Worm (Caenorhabditis elegans): Measurements from ENCODE around the gene C29F9.12.
A peak's percentile ranks its signal among the peaks of the same experiment; 100 is the strongest.

C29F9.12 gene

DNA sequence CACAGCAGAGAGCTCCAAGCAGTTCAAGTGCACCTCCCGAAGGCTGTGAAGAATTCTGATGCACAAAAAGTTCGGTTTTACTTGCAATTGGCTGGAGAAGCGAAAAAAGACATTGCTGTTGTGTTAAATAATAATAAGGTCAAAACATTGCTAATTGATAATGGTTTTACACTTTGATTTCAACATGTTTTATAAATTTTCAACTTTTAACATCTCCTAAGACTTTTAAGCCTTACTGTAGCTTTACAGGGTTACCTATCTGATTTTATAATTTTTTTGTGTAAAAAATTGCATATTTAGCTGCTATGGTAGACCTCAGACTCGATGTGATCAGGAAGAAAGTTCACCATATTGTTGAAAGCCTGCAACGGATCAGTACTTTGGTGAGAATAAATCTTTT is 12.4 kb upstream of the C29F9.12 start, which contains the start of gene pals-25:
pals-25 (plus strand) TSS at position 301 of the 400 bp plus-strand sequence.
- no peak for TF ChIP-seq lin-32 (GFP tag; optimal IDR thresholded peaks at IDR 0.05)
- no peak for TF ChIP-seq hlh-1 (tag; optimal IDR thresholded peaks at IDR 0.05)
- no peak for TF ChIP-seq elt-3 (tag; optimal IDR thresholded peaks at IDR 0.05)
- no peak for TF ChIP-seq zip-8 (tag; optimal IDR thresholded peaks at IDR 0.05)
- no peak for TF ChIP-seq pha-4 (tag; optimal IDR thresholded peaks at IDR 0.05)
- TF ChIP-seq unc-120 (tag; optimal IDR thresholded peaks at IDR 0.05; ENCODE audit: poor library complexity, severe bottlenecking): no peak
- TF ChIP-seq lsy-2 (tag; optimal IDR thresholded peaks at IDR 0.05): no peak
- no peak for TF ChIP-seq M03D4.4 (tag; optimal IDR thresholded peaks at IDR 0.05)
- no peak for TF ChIP-seq snpc-4 (tag; optimal IDR thresholded peaks at IDR 0.05)
- TF ChIP-seq ham-2 (GFP tag; optimal IDR thresholded peaks at IDR 0.05): no peak
- no peak for TF ChIP-seq ceh-83 (GFP tag; optimal IDR thresholded peaks at IDR 0.05)

DNA sequence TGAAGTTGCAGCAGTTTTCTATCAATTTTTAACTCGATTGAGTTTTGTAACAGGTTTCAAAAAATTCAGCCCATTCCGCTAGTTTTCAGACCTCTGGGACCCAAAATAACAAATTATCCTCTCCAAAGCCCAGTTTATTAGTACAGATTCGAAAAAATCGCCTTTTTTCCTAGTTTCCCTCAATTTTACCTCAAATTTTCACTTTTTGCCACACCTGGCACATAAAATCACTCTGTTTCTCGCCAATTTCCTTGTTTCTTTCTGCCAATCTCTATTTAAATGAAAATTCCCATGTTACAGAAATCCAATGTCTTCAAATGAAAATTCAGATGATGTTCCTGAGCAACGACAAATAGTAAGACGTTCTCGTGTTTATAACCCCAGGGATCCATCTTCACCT is 10.3 kb upstream of the C29F9.12 start, which contains the start of gene pals-22:
pals-22 (plus strand) TSS at position 301 of the 400 bp plus-strand sequence.
- TF ChIP-seq lsy-2 (tag; optimal IDR thresholded peaks at IDR 0.05): no peak

DNA sequence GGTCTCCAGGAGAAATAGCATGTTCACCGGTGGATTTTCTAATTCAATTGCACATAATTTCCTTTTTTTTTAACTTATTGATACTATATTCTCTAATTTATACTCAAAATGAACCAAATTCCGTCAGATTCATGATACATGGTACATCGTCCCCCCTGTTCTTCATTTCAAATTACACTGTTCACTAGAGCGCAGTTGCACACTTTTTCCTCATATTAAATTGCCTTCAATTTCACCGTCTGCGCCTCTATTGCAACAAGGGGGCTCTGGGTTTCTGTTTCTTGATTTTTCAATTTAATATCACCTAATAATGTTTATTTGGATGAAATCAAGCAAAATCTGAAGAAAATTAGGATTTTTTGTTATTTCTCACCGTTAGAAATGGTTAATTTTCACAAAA is 9.8 kb upstream of the C29F9.12 start:
- TF ChIP-seq ces-1 (GFP tag; optimal IDR thresholded peaks at IDR 0.05) (peak; percentile 96), unc-39 (tag; optimal IDR thresholded peaks at IDR 0.05) (no peak), pha-4 (tag; optimal IDR thresholded peaks at IDR 0.05) (peak; percentile 52), nhr-237 (tag; optimal IDR thresholded peaks at IDR 0.05) (peak; percentile 11), mep-1 (tag; optimal IDR thresholded peaks at IDR 0.05) (peak; percentile 45), lsy-2 (tag; optimal IDR thresholded peaks at IDR 0.05) (peak; percentile 34), bed-3 (GFP tag; optimal IDR thresholded peaks at IDR 0.05) (no peak), unc-120 (tag; optimal IDR thresholded peaks at IDR 0.05; ENCODE audit: poor library complexity, severe bottlenecking) (peak; percentile 3), ceh-43 (GFP tag; optimal IDR thresholded peaks at IDR 0.05) (no peak), mab-5 (tag; optimal IDR thresholded peaks at IDR 0.05) (peak; percentile 39)

DNA sequence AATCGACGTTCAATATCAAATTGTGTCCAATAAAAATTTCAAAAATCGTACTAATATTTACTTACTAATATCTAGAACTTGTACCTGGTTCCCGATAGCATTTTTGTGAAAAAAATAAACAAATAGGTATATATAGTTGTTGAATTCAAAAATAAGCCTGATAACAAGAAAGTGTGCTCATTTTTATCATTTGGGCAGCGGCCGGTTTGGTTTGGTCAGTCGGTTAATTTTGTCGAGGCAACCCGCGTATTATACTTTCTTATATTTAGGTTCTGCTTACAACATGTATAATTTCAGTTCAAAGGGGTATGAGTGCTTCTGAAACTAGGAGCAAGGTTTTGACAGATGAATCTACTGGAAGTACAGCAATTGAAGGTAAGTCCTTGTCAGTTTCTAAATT is 8.8 kb upstream of the C29F9.12 start, which contains the start of the genes nhr-280 and C29F9.2:
nhr-280 (minus strand) TSS at position 101 of the 400 bp plus-strand sequence.
C29F9.2 (plus strand) TSS at position 298 of the 400 bp plus-strand sequence.
- TF ChIP-seq drap-1 (GFP tag; optimal IDR thresholded peaks at IDR 0.05): no peak

DNA sequence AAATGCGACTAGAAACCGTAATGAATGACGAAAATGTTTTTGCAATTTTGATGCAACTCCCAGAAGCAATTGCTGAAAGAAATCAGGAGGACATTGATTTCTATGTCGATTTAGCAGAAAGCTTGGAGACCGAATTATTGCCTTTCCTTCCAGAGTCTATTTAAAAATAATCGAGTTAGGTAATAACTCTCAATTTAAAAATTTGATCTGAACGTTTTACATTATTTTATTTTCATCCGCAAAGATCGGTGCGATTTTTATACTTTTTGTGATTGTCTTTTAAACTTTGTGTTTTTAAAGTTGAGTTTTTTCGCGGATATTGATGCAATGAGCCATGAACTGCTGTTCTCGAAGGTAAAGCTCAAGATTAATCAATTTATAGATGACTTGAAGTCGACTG is 2.6 kb upstream of the C29F9.12 start, which contains the start of gene pals-23:
pals-23 (plus strand) TSS at position 301 of the 400 bp plus-strand sequence.
- TF ChIP-seq zip-8 (tag; optimal IDR thresholded peaks at IDR 0.05) (no peak), lsy-2 (tag; optimal IDR thresholded peaks at IDR 0.05) (no peak), ceh-39 (tag; optimal IDR thresholded peaks at IDR 0.05) (no peak), nhr-12 (tag; optimal IDR thresholded peaks at IDR 0.05) (no peak), cnd-1 (tag; optimal IDR thresholded peaks at IDR 0.05) (no peak), mab-5 (tag; optimal IDR thresholded peaks at IDR 0.05) (no peak), lin-13 (tag; optimal IDR thresholded peaks at IDR 0.05) (no peak), bed-3 (GFP tag; optimal IDR thresholded peaks at IDR 0.05) (no peak), lin-32 (GFP tag; optimal IDR thresholded peaks at IDR 0.05) (no peak), nhr-237 (tag; optimal IDR thresholded peaks at IDR 0.05) (no peak), ceh-83 (GFP tag; optimal IDR thresholded peaks at IDR 0.05) (no peak), ces-1 (GFP tag; optimal IDR thresholded peaks at IDR 0.05) (no peak), hlh-1 (tag; optimal IDR thresholded peaks at IDR 0.05) (no peak), nhr-28 (tag; optimal IDR thresholded peaks at IDR 0.05) (no peak)

DNA sequence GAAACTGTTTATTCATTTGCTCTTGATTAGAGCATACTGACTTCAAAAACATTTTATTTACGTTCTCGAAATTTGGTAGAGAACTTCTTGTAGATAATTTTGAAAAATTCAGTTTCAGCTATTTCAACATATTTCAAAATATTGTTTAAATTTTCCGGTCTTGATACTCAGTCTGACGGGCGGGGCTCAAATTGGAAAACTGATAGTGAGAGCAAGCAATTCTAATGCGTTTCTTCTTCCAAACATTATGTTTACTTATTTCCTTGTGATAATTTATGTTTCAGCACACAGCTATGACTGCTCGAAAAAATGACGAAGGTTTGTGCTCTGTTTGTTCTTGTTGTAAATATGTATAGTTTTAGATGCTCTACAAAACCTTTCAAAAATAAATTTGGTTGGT is 1.6 kb downstream of the C29F9.12 start, which contains the start of gene pals-24:
pals-24 (plus strand) TSS at position 237 of the 400 bp plus-strand sequence.
- TF ChIP-seq nhr-2 (tag; optimal IDR thresholded peaks at IDR 0.05) (no peak), blmp-1 (tag; optimal IDR thresholded peaks at IDR 0.05) (no peak), ceh-39 (tag; optimal IDR thresholded peaks at IDR 0.05) (no peak), snpc-4 (tag; optimal IDR thresholded peaks at IDR 0.05) (no peak), ces-1 (GFP tag; optimal IDR thresholded peaks at IDR 0.05) (no peak), flh-1 (GFP tag; optimal IDR thresholded peaks at IDR 0.05) (no peak), elt-1 (tag; optimal IDR thresholded peaks at IDR 0.05; ENCODE audit: borderline replicate concordance, insufficient read depth) (no peak), lin-13 (tag; optimal IDR thresholded peaks at IDR 0.05) (no peak), pha-4 (tag; optimal IDR thresholded peaks at IDR 0.05) (no peak), M03D4.4 (tag; optimal IDR thresholded peaks at IDR 0.05) (no peak), elt-3 (tag; optimal IDR thresholded peaks at IDR 0.05) (no peak)

All from whole organism, mixed stage, embryonic.